Fruit fly (Drosophila melanogaster) whole organism, prepupa: ENCODE measurements around the gene Grip.

ENCODE experiments used
- CG15336 ChIP-seq: fragments of 200-800 bp; sonication (Bioruptor generic); IDR thresholded peaks from 2 replicates; pipeline ENCODE4 v1.3.6; 2022; ENCODE audit warnings: missing biosample characterization, missing genetic modification characterization
- CG16779 ChIP-seq: fragments of 200-800 bp; sonication (Bioruptor generic); optimal IDR thresholded peaks from 3 replicates; lab custom pipeline; 2017; ENCODE audit warnings: missing biosample characterization, mild to moderate bottlenecking, missing genetic modification characterization
- CG8119 ChIP-seq: fragments of 200-800 bp; sonication (Bioruptor generic); IDR thresholded peaks from 3 replicates; pipeline ENCODE4 v1.3.6; 2022; ENCODE audit warnings: missing biosample characterization, missing genetic modification characterization
- CG9139 ChIP-seq: fragments of 200-800 bp; sonication (Bioruptor generic); optimal IDR thresholded peaks from 3 replicates; lab custom pipeline; 2017; ENCODE audit warnings: missing biosample characterization, mild to moderate bottlenecking, missing genetic modification characterization
- Hr39 ChIP-seq: fragments of 200-800 bp; sonication (Bioruptor generic); optimal IDR thresholded peaks from 2 replicates; lab custom pipeline; 2016; ENCODE audit warnings: missing biosample characterization, missing genetic modification characterization
- Lpt ChIP-seq: fragments of 200-800 bp; sonication (Bioruptor generic); optimal IDR thresholded peaks from 3 replicates; lab custom pipeline; 2016; ENCODE audit warnings: missing biosample characterization, missing genetic modification characterization

DNA sequence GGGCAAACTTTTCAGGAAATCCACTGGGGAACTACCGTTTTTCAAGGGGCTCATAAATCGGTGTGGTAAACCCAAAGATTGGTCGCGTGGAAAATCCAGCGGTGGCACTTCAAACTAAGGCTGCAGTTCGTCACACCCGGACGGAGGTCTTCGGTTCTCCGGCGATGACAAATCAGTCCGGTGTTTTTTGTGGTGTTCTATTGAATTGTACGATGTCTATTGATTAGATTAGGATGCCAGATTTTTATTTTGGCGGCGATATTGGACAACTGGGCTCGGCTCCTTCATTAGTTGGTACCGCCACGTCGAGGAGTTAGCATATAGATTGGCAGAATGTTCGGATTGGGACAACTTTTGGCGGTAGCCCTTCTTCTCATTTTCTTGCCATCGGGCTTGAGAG, 13.8 kb upstream of the Grip start, which contains the start of gene CG6048:
- TF ChIP-seq CG15336 (GFP tag; lab: Robert Waterston, UW) (no peak), Lpt (GFP tag; lab: Kevin White, UChicago) (no peak), Hr39 (no peak), CG16779 (no peak), CG9139 (no peak), CG8119 (GFP tag; lab: Robert Waterston, UW) (no peak)
